Worm (Caenorhabditis elegans): Measurements from ENCODE around the gene Y43F4B.10.

- TF ChIP-seq aha-1 (tag; optimal IDR thresholded peaks at IDR 0.05) (no peak), elt-3 (tag; optimal IDR thresholded peaks at IDR 0.05) (no peak), fkh-10 (GFP tag; optimal IDR thresholded peaks at IDR 0.05) (no peak), nhr-84 (tag; optimal IDR thresholded peaks at IDR 0.05) (no peak), mdl-1 (tag; optimal IDR thresholded peaks at IDR 0.05) (no peak), nhr-76 (tag; optimal IDR thresholded peaks at IDR 0.05) (no peak), egl-13 (tag; optimal IDR thresholded peaks at IDR 0.05) (no peak), ama-1 (optimal IDR thresholded peaks at IDR 0.05) (no peak)
Measured at ce11 chrIII:13333754-13334153, 19.9 kb downstream of the Y43F4B.10 start, which contains the start of gene sdz-20.
